Worm (Caenorhabditis elegans) whole organism, L4/young adult: ENCODE measurements around the gene K09E9.3.

Experiments used
- W03F9.2 ChIP-seq: fragments of 150-350 bp; optimal IDR thresholded peaks from 2 replicates; lab custom pipeline; 2014; ENCODE audit warnings: missing biosample characterization, missing genetic modification characterization
- dao-5 ChIP-seq: sonication (generic microtip); optimal IDR thresholded peaks from 2 replicates; lab custom pipeline; 2016; ENCODE audit warnings: missing genotype, missing genetic modification characterization, moderate library complexity, missing compliant biosample characterization
- him-1 ChIP-seq: sonication (generic microtip); optimal IDR thresholded peaks from 2 replicates; lab custom pipeline; 2016; ENCODE audit warnings: missing genotype, missing genetic modification reagents, missing genetic modification characterization, missing compliant biosample characterization

DNA sequence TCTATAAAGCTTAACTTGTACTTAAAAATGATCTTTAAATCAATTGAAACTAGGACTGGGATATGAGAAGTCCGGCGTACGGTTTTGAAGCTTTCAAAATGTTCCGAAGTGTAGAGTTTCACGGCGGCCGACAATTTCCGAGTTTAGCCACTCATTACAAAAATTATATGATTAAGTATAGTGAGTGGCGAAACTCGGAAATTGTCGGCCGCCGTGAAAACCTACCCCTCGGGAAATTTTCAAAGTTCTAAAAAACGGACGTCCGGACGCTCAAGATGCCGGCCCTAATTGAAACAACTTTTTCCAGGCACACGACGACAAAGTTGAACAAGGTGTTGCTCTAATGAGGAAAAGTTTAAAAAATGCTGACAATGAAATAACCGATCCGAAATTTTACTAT lies 28.5 kb downstream of the K09E9.3 start:
- TF ChIP-seq dao-5 (tag; lab: Kevin White, UChicago): no peak
- TF ChIP-seq W03F9.2 (tag; lab: Kevin White, UChicago): no peak
- TF ChIP-seq him-1: no peak
